Worm (Caenorhabditis elegans) whole organism, L3 larva: ENCODE data around the gene scl-25.

Experiments used
- ZK546.5 ChIP-seq: sonication (generic microtip); optimal IDR thresholded peaks from 2 replicates; lab custom pipeline; 2017; ENCODE audit warnings: missing biosample characterization, missing genetic modification characterization
- ceh-9 ChIP-seq: sonication (generic microtip); optimal IDR thresholded peaks from 2 replicates; lab custom pipeline; 2018; ENCODE audit warnings: missing biosample characterization, missing genetic modification characterization
- elt-1 ChIP-seq: fragments of 150-350 bp; optimal IDR thresholded peaks from 2 replicates; lab custom pipeline; 2014; ENCODE audit warnings: missing biosample characterization, missing genetic modification characterization
- zag-1 ChIP-seq: fragments of 150-350 bp; optimal IDR thresholded peaks from 2 replicates; lab custom pipeline; 2014; ENCODE audit warnings: missing biosample characterization, missing genetic modification characterization

- no peak for TF ChIP-seq ceh-9 (tag; lab: Kevin White, UChicago)
- no peak for TF ChIP-seq ZK546.5 (tag; lab: Kevin White, UChicago)
- peak; percentile 67 for TF ChIP-seq elt-1 (tag; lab: Kevin White, UChicago)
- TF ChIP-seq zag-1 (tag; lab: Kevin White, UChicago), result no peak
Observed at ce11 chrV:17236345-17236744, 10.9 kb downstream of the scl-25 start, which contains the start of gene T19C9.10.
